Fruit fly (Drosophila melanogaster): ENCODE data around the gene jar.

Gene jar

DNA sequence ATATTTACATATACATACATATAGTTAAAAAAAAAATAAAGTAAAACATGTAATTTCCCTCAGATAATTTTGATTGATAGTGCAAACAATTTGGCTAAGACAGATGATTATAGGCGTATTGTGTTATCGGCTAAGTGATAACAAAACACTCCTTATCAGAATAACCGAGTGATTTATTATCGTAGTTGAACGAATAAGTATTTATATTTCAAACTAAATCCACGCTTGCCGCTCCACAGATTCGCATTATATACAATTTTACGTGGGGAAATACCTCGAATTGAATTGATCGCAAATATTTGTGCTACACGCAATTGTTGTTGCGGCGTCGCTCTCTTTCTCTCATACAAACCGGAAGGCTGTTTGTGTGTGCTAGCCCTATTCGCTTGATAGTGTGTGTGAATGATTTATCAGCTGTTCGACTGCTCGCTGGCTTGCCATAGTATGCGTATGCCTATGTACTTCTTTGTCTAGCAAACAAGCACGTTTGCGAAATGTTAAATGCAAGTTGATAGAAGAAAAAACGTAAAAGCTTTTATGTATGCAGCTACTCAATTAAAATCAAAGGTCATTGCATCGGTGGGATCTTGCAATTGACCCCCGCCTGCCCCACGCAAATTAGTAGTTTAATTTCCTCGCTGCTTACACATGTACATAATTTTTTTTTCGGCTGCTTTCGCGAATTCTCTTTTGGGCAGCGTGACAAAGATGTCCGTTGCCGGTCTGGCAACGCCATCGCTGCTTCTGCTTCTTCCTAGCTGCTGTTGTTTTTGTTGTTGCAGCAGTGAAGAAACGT lies 37.5 kb downstream of the jar start:
- TF ChIP-seq fkh (GFP tag; optimal IDR thresholded peaks at IDR 0.05) (peak; percentile 59), CG32006 (GFP tag; optimal IDR thresholded peaks at IDR 0.05) (no peak), lz (GFP tag; optimal IDR thresholded peaks at IDR 0.05) (no peak), Eip93F (GFP tag; optimal IDR thresholded peaks at IDR 0.05) (no peak), CG16779 (tag; optimal IDR thresholded peaks at IDR 0.05) (no peak), Blimp-1 (GFP tag; optimal IDR thresholded peaks at IDR 0.05) (no peak), eg (GFP tag; IDR thresholded peaks at IDR 0.05) (0 out of 3 replicates have a peak, but pooled peaks have one; percentile 48), esn (GFP tag; optimal IDR thresholded peaks at IDR 0.05) (peak; percentile 13), Smox (GFP tag; optimal IDR thresholded peaks at IDR 0.05) (no peak), CG7368 (GFP tag; optimal IDR thresholded peaks at IDR 0.05) (no peak), Eip75B (GFP tag; optimal IDR thresholded peaks at IDR 0.05) (no peak), CG10631 (GFP tag; optimal IDR thresholded peaks at IDR 0.05) (no peak), OdsH (GFP tag; optimal IDR thresholded peaks at IDR 0.05) (no peak), CG9139 (GFP tag; optimal IDR thresholded peaks at IDR 0.05) (no peak), Ets96B (tag; optimal IDR thresholded peaks at IDR 0.05) (peak; percentile 11), net (GFP tag; optimal IDR thresholded peaks at IDR 0.05) (no peak), topi (GFP tag; optimal IDR thresholded peaks at IDR 0.05) (no peak), Hr4 (GFP tag; optimal IDR thresholded peaks at IDR 0.05) (no peak), ss (GFP tag; optimal IDR thresholded peaks at IDR 0.05) (peak in 1 of 2 experiments; percentile 44), CG15336 (GFP tag; IDR thresholded peaks at IDR 0.05) (0 out of 2 replicates have a peak, but pooled peaks have one; percentile 8), cyc (GFP tag; optimal IDR thresholded peaks at IDR 0.05) (no peak), Hr38 (GFP tag; optimal IDR thresholded peaks at IDR 0.05) (no peak), Eip78C (GFP tag) (peak; percentile 60), CG34406 (GFP tag; optimal IDR thresholded peaks at IDR 0.05) (no peak), pdm3 (GFP tag; optimal IDR thresholded peaks at IDR 0.05) (no peak), CG3919 (GFP tag; optimal IDR thresholded peaks at IDR 0.05) (no peak), CG11294 (GFP tag; IDR thresholded peaks at IDR 0.05) (no peak), CG6276 (GFP tag; optimal IDR thresholded peaks at IDR 0.05) (no peak), dac (GFP tag; optimal IDR thresholded peaks at IDR 0.05) (no peak), fd59A (GFP tag; optimal IDR thresholded peaks at IDR 0.05) (peak; percentile 38), CG6792 (GFP tag; optimal IDR thresholded peaks at IDR 0.05) (no peak), acj6 (GFP tag; optimal IDR thresholded peaks at IDR 0.05) (no peak), Met (GFP tag; optimal IDR thresholded peaks at IDR 0.05) (no peak), CG3032 (tag; optimal IDR thresholded peaks at IDR 0.05) (peak; percentile 36), CG8319 (GFP tag; optimal IDR thresholded peaks at IDR 0.05) (no peak), CG4318 (GFP tag; optimal IDR thresholded peaks at IDR 0.05) (no peak), CG11762 (GFP tag; optimal IDR thresholded peaks at IDR 0.05; ENCODE audit: insufficient read depth) (no peak), CG1621 (tag; optimal IDR thresholded peaks at IDR 0.05) (no peak), achi (GFP tag; optimal IDR thresholded peaks at IDR 0.05) (no peak), Sox14 (GFP tag; optimal IDR thresholded peaks at IDR 0.05) (peak; percentile 72), dsx (GFP tag; optimal IDR thresholded peaks at IDR 0.05; ENCODE audit: poor library complexity, severe bottlenecking) (peak; percentile 64), CG6163 (GFP tag; IDR thresholded peaks at IDR 0.05) (peak; percentile 31; the same call in 1 of the 3 replicates), Hr39 (GFP tag; optimal IDR thresholded peaks at IDR 0.05) (no peak), CG10669 (GFP tag; optimal IDR thresholded peaks at IDR 0.05) (no peak), CG6854 (GFP tag; optimal IDR thresholded peaks at IDR 0.05) (peak; percentile 21), salr (GFP tag; optimal IDR thresholded peaks at IDR 0.05) (no peak), CG6808 (GFP tag; optimal IDR thresholded peaks at IDR 0.05) (no peak), Sox102F (GFP tag; optimal IDR thresholded peaks at IDR 0.05) (no peak), Gug (GFP tag; IDR thresholded peaks at IDR 0.05) (0 out of 2 replicates have a peak, but pooled peaks have one; percentile 25), Ets21C (GFP tag; optimal IDR thresholded peaks at IDR 0.05) (no peak)
